Fruit fly (Drosophila melanogaster) whole organism, adult: Measurements from ENCODE around the gene Zcchc7.

Experiments used
- CG33017 ChIP-seq: fragments of 200-800 bp; sonication (Bioruptor generic); optimal IDR thresholded peaks from 2 replicates; lab custom pipeline; 2018; ENCODE audit warnings: missing biosample characterization, mild to moderate bottlenecking, missing genetic modification characterization, moderate library complexity
- Crg-1 ChIP-seq: fragments of 200-800 bp; sonication (Bioruptor generic); optimal IDR thresholded peaks from 2 replicates; lab custom pipeline; 2016; ENCODE audit warnings: missing biosample characterization, missing genetic modification characterization
- cnc ChIP-seq, 2 experiments: fragments of >200 bp; optimal IDR thresholded peaks; 2 replicates each; lab custom pipeline; 2017
- ovo ChIP-seq: fragments of 200-800 bp; sonication (Bioruptor generic); optimal IDR thresholded peaks from 2 replicates; lab custom pipeline; 2016; ENCODE audit warnings: missing biosample characterization, missing genetic modification characterization
- tj ChIP-seq: fragments of 200-800 bp; sonication (Bioruptor generic); optimal IDR thresholded peaks from 3 replicates; lab custom pipeline; 2017; ENCODE audit warnings: missing biosample characterization, mild to moderate bottlenecking, missing genetic modification characterization, moderate library complexity
- toe ChIP-seq: fragments of 200-800 bp; sonication (Bioruptor generic); optimal IDR thresholded peaks from 2 replicates; lab custom pipeline; 2016; ENCODE audit warnings: missing biosample characterization, missing genetic modification characterization

DNA sequence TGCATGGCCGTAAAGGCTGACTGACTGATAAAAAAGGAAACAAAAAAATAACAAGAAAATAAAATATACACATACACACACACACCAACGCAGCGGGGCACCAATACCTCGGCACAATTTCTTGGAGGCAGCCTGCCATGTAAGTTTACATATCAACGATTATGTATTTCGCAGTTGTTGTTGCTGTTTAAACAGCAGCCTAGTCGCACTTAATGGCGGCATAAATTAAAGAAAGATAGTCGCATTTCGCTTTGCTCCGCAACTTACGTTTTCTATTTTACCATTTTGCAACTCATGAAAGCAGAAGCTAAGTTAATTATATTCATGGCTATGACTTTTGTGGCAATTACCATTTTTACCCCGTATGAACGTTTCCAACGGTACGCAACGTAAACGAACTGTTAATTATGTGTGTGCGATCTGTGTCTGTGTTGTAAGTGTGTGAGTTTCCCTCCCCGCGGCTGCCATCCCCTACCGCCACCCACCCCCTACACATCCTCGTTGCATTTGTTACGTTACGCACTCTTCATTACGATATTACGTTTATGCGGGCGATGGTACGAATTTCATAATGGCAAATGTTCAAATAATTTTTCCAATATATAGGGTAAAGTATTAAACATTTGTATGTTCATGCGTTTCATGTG is 9.3 kb downstream of the Zcchc7 start:
- TF ChIP-seq tj (no peak), ovo (GFP tag; lab: Kevin White, UChicago) (no peak), toe (GFP tag; lab: Kevin White, UChicago) (no peak), cnc (optimal IDR thresholded peaks at IDR 0.05; lab: Kevin White, UChicago) (no peak), CG33017 (tag; lab: Kevin White, UChicago) (no peak), Crg-1 (GFP tag; lab: Kevin White, UChicago) (no peak)
